Fruit fly (Drosophila melanogaster) whole organism, adult: ENCODE results near the gene eIF4E5.

Experiments
- CG33017 ChIP-seq: fragments of 200-800 bp; sonication (Bioruptor generic); optimal IDR thresholded peaks from 2 replicates; lab custom pipeline; 2018; ENCODE audit warnings: missing biosample characterization, mild to moderate bottlenecking, missing genetic modification characterization, moderate library complexity
- cic ChIP-seq: fragments of 200-800 bp; sonication (Bioruptor generic); optimal IDR thresholded peaks from 2 replicates; lab custom pipeline; 2017; ENCODE audit warnings: missing biosample characterization, mild to moderate bottlenecking, missing genetic modification characterization, moderate library complexity

- TF ChIP-seq CG33017 (tag; lab: Kevin White, UChicago) (no peak), cic (GFP tag; lab: Kevin White, UChicago) (no peak)
Observed at dm6 chr3L:7876367-7876703, 18.3 kb upstream of the eIF4E5 start.
